ENCODE assay signal across 1 fruit fly cellular context in genomic region chr3R:23189143-23189957, dm6.
A peak's percentile ranks its signal among the peaks of the same experiment; 100 is the strongest.
TF ChIP-seq lines count a peak whose summit lies in the region.

No protein-coding gene starts in this region.

TF ChIP-seq in whole organism, embryonic, 481 proteins besides CTCF, POLR2A, EP300 and RAD21 (continued from another document):
- TF ChIP-seq sqz (GFP tag; optimal IDR thresholded peaks at IDR 0.05; lab: Kevin White, UChicago) = peak; percentile 36
